Worm (Caenorhabditis elegans) whole organism, early embryonic: ENCODE results near the gene F11E6.4.

Source experiments
- flt-1 ChIP-seq: fragments of 200-800 bp; sonication (Bioruptor generic); IDR thresholded peaks from 2 replicates; pipeline ENCODE4 v1.3.6; 2022; ENCODE audit warnings: missing genetic modification characterization, missing compliant biosample characterization
- tbx-11 ChIP-seq: fragments of 200-800 bp; sonication (Bioruptor generic); IDR thresholded peaks from 2 replicates; pipeline ENCODE4 v1.3.6; 2022; ENCODE audit warnings: missing genetic modification characterization, missing compliant biosample characterization

ce11 chrIV:17461222-17461707 is 8.9 kb downstream of the F11E6.4 start, which contains the start of gene rif-1.1:
- TF ChIP-seq flt-1 (GFP tag; lab: Robert Waterston, UW) (no peak), tbx-11 (GFP tag; lab: Robert Waterston, UW) (no peak)
